Worm (Caenorhabditis elegans) whole organism, L4 larva: ENCODE results near the gene F11D11.12.
A peak's percentile ranks its signal among the peaks of the same experiment; 100 is the strongest.

Source experiments
- ces-1 ChIP-seq: fragments of 150-350 bp; sonication (generic microtip); optimal IDR thresholded peaks from 4 replicates; lab custom pipeline; 2014; ENCODE audit warnings: missing biosample characterization, missing genetic modification reagents, missing genetic modification characterization
- jun-1 ChIP-seq: fragments of 150-350 bp; optimal IDR thresholded peaks from 2 replicates; lab custom pipeline; 2014; ENCODE audit warnings: missing biosample characterization, missing genetic modification reagents, missing genetic modification characterization

- no peak for TF ChIP-seq ces-1 (GFP tag; lab: Kevin White, UChicago)
- TF ChIP-seq jun-1 (tag; lab: Kevin White, UChicago) = peak; percentile 28
Measured at ce11 chrV:18723604-18724003, 26.9 kb downstream of the F11D11.12 start.
